Worm (Caenorhabditis elegans): ENCODE data around the gene dhs-5.

- TF ChIP-seq nhr-76 (tag; optimal IDR thresholded peaks at IDR 0.05), result no peak
- TF ChIP-seq R02D3.7 (tag; optimal IDR thresholded peaks at IDR 0.05), result no peak
- TF ChIP-seq daf-12 (tag; optimal IDR thresholded peaks at IDR 0.05), result no peak
These were observed at the start of gene dhs-5 for ce11 chrII:5453547-5453946.
